Fruit fly (Drosophila melanogaster): ENCODE results near the gene rod.

rod gene

dm6 chr3R:31596071-31596883, 15.5 kb downstream of the rod start, which contains the start of gene RpL6 (continued):
- TF ChIP-seq bsh (GFP tag; optimal IDR thresholded peaks at IDR 0.05) (no peak), Sry-δ (GFP tag; optimal IDR thresholded peaks at IDR 0.05) (peak; percentile 85), ato (GFP tag; IDR thresholded peaks at IDR 0.05; ENCODE audit: partially characterized antibody) (peak; percentile 81), Bteb2 (GFP tag; optimal IDR thresholded peaks at IDR 0.05) (no peak), Oli (tag; optimal IDR thresholded peaks at IDR 0.05) (no peak), ase (GFP tag; IDR thresholded peaks at IDR 0.05) (no peak), jing (GFP tag; optimal IDR thresholded peaks at IDR 0.05) (no peak), H2.0 (GFP tag; IDR thresholded peaks at IDR 0.05) (no peak), phol (tag; optimal IDR thresholded peaks at IDR 0.05) (peak; percentile 37), nom (GFP tag; optimal IDR thresholded peaks at IDR 0.05) (peak; percentile 49), CG32767 (GFP tag; IDR thresholded peaks at IDR 0.05) (peak; percentile 60; the same call in 1 of the 2 replicates), zen (tag; optimal IDR thresholded peaks at IDR 0.05) (peak; percentile 3), Elba2 (GFP tag; optimal IDR thresholded peaks at IDR 0.05) (no peak), zfh1 (GFP tag; IDR thresholded peaks at IDR 0.05) (no peak), btn (GFP tag; optimal IDR thresholded peaks at IDR 0.05) (no peak), Fer1 (GFP tag; optimal IDR thresholded peaks at IDR 0.05) (peak; percentile 40), CG2116 (GFP tag; optimal IDR thresholded peaks at IDR 0.05) (peak; percentile 99), CG9727 (GFP tag; optimal IDR thresholded peaks at IDR 0.05) (peak; percentile 38), CG3065 (GFP tag; optimal IDR thresholded peaks at IDR 0.05) (no peak), Gug (GFP tag; IDR thresholded peaks at IDR 0.05) (no peak), fd102C (GFP tag; optimal IDR thresholded peaks at IDR 0.05) (no peak), Atf-2 (GFP tag; optimal IDR thresholded peaks at IDR 0.05) (no peak), Ets97D (GFP tag; optimal IDR thresholded peaks at IDR 0.05) (peak; percentile 84), CG2202 (tag; optimal IDR thresholded peaks at IDR 0.05) (no peak), CG8290 (GFP tag; optimal IDR thresholded peaks at IDR 0.05) (peak; percentile 34), CG8290 (tag; optimal IDR thresholded peaks at IDR 0.05) (peak in 1 of 2 experiments; percentile 45), CG2889 (GFP tag; IDR thresholded peaks at IDR 0.05) (no peak), ftz-f1 (GFP tag; optimal IDR thresholded peaks at IDR 0.05) (peak; percentile 66), Side (GFP tag; optimal IDR thresholded peaks at IDR 0.05) (peak; percentile 20), CG6175 (GFP tag; IDR thresholded peaks at IDR 0.05) (no peak), CG7271 (tag; optimal IDR thresholded peaks at IDR 0.05) (peak; percentile 34), CG32772 (GFP tag; IDR thresholded peaks at IDR 0.05) (no peak), sima (GFP tag; optimal IDR thresholded peaks at IDR 0.05) (no peak), CG14710 (tag; optimal IDR thresholded peaks at IDR 0.05) (peak; percentile 83), onecut (GFP tag; IDR thresholded peaks at IDR 0.05) (peak; percentile 42; the same call in 1 of the 2 replicates), Mrtf (GFP tag; IDR thresholded peaks at IDR 0.05) (no peak), chn (GFP tag; optimal IDR thresholded peaks at IDR 0.05) (no peak), CG10267 (tag; optimal IDR thresholded peaks at IDR 0.05) (peak; percentile 77), CG2199 (GFP tag; IDR thresholded peaks at IDR 0.05) (no peak), zfh2 (GFP tag; optimal IDR thresholded peaks at IDR 0.05) (no peak), pnt (GFP tag; optimal IDR thresholded peaks at IDR 0.05) (no peak), ATbp (GFP tag; optimal IDR thresholded peaks at IDR 0.05) (no peak), CG12219 (GFP tag; optimal IDR thresholded peaks at IDR 0.05) (no peak), CG12744 (GFP tag; optimal IDR thresholded peaks at IDR 0.05) (no peak), D19B (GFP tag; optimal IDR thresholded peaks at IDR 0.05) (no peak), CG11247 (GFP tag; IDR thresholded peaks at IDR 0.05) (0 out of 2 replicates have a peak, but pooled peaks have one; percentile 36), chm (GFP tag; IDR thresholded peaks at IDR 0.05) (0 out of 2 replicates have a peak, but pooled peaks have one; percentile 29), pzg (GFP tag; optimal IDR thresholded peaks at IDR 0.05) (peak; percentile 92), Lpt (GFP tag; optimal IDR thresholded peaks at IDR 0.05) (no peak), CG11723 (GFP tag; optimal IDR thresholded peaks at IDR 0.05) (no peak)

Data from whole organism, embryonic.